Worm (Caenorhabditis elegans): Measurements from ENCODE around the gene zfp-2.

Gene zfp-2

ce11 chrII:9566045-9566444 lies 8.6 kb downstream of the zfp-2 start:
- TF ChIP-seq klf-2 (GFP tag; conservative IDR thresholded peaks at IDR 0.05) (peak; percentile 83), tab-1 (GFP tag; IDR thresholded peaks at IDR 0.05) (peak; percentile 97), flt-1 (GFP tag; IDR thresholded peaks at IDR 0.05) (peak; percentile 97), ztf-29 (GFP tag; IDR thresholded peaks at IDR 0.05) (peak; percentile 83), cog-1 (tag; optimal IDR thresholded peaks at IDR 0.05) (peak; percentile 61), med-1 (GFP tag; optimal IDR thresholded peaks at IDR 0.05; ENCODE audit: insufficient read depth) (peak; percentile 47), ztf-23 (GFP tag; IDR thresholded peaks at IDR 0.05) (peak; percentile 92), T22C8.4 (GFP tag; IDR thresholded peaks at IDR 0.05) (peak; percentile 89), ref-1 (GFP tag; conservative IDR thresholded peaks at IDR 0.05) (peak; percentile 93)

ce11 chrII:9573412-9573811 lies 16.0 kb downstream of the zfp-2 start:
- TF ChIP-seq T22C8.4 (GFP tag; IDR thresholded peaks at IDR 0.05) (no peak), med-1 (GFP tag; optimal IDR thresholded peaks at IDR 0.05; ENCODE audit: insufficient read depth) (no peak), klf-2 (GFP tag; conservative IDR thresholded peaks at IDR 0.05) (no peak), cog-1 (tag; optimal IDR thresholded peaks at IDR 0.05) (no peak), ztf-23 (GFP tag; IDR thresholded peaks at IDR 0.05) (no peak), flt-1 (GFP tag; IDR thresholded peaks at IDR 0.05) (no peak), ztf-29 (GFP tag; IDR thresholded peaks at IDR 0.05) (no peak), ref-1 (GFP tag; conservative IDR thresholded peaks at IDR 0.05) (no peak), tab-1 (GFP tag; IDR thresholded peaks at IDR 0.05) (no peak)

ce11 chrII:9574406-9574805 lies 17.0 kb downstream of the zfp-2 start:
- no peak for TF ChIP-seq ref-1 (GFP tag; conservative IDR thresholded peaks at IDR 0.05)
- no peak for TF ChIP-seq med-1 (GFP tag; optimal IDR thresholded peaks at IDR 0.05; ENCODE audit: insufficient read depth)
- TF ChIP-seq ztf-29 (GFP tag; IDR thresholded peaks at IDR 0.05), result no peak
- no peak for TF ChIP-seq flt-1 (GFP tag; IDR thresholded peaks at IDR 0.05)
- TF ChIP-seq ztf-23 (GFP tag; IDR thresholded peaks at IDR 0.05), result no peak
- no peak for TF ChIP-seq klf-2 (GFP tag; conservative IDR thresholded peaks at IDR 0.05)
- TF ChIP-seq tab-1 (GFP tag; IDR thresholded peaks at IDR 0.05), result no peak
- TF ChIP-seq cog-1 (tag; optimal IDR thresholded peaks at IDR 0.05), result no peak
- TF ChIP-seq T22C8.4 (GFP tag; IDR thresholded peaks at IDR 0.05), result no peak

- TF ChIP-seq flt-1 (GFP tag; IDR thresholded peaks at IDR 0.05) (no peak), ztf-23 (GFP tag; IDR thresholded peaks at IDR 0.05) (no peak), cog-1 (tag; optimal IDR thresholded peaks at IDR 0.05) (no peak), med-1 (GFP tag; optimal IDR thresholded peaks at IDR 0.05; ENCODE audit: insufficient read depth) (no peak), klf-2 (GFP tag; conservative IDR thresholded peaks at IDR 0.05) (no peak), ztf-29 (GFP tag; IDR thresholded peaks at IDR 0.05) (no peak), tab-1 (GFP tag; IDR thresholded peaks at IDR 0.05) (no peak), T22C8.4 (GFP tag; IDR thresholded peaks at IDR 0.05) (no peak), ref-1 (GFP tag; conservative IDR thresholded peaks at IDR 0.05) (no peak)
These were observed 18.2 kb downstream of the zfp-2 start, which contains the start of gene exc-7 for ce11 chrII:9575670-9576069. TSS of gene exc-7 (plus strand) at chrII:9575970.

ce11 chrII:9576707-9577106 lies 19.3 kb downstream of the zfp-2 start:
- TF ChIP-seq flt-1 (GFP tag; IDR thresholded peaks at IDR 0.05) (no peak), T22C8.4 (GFP tag; IDR thresholded peaks at IDR 0.05) (no peak), klf-2 (GFP tag; conservative IDR thresholded peaks at IDR 0.05) (no peak), cog-1 (tag; optimal IDR thresholded peaks at IDR 0.05) (no peak), ztf-23 (GFP tag; IDR thresholded peaks at IDR 0.05) (no peak), ztf-29 (GFP tag; IDR thresholded peaks at IDR 0.05) (no peak), ref-1 (GFP tag; conservative IDR thresholded peaks at IDR 0.05) (no peak), tab-1 (GFP tag; IDR thresholded peaks at IDR 0.05) (no peak)

- TF ChIP-seq ztf-29 (GFP tag; IDR thresholded peaks at IDR 0.05) (no peak), ztf-23 (GFP tag; IDR thresholded peaks at IDR 0.05) (no peak), ref-1 (GFP tag; conservative IDR thresholded peaks at IDR 0.05) (no peak), flt-1 (GFP tag; IDR thresholded peaks at IDR 0.05) (no peak), T22C8.4 (GFP tag; IDR thresholded peaks at IDR 0.05) (no peak), cog-1 (tag; optimal IDR thresholded peaks at IDR 0.05) (no peak), klf-2 (GFP tag; conservative IDR thresholded peaks at IDR 0.05) (no peak), tab-1 (GFP tag; IDR thresholded peaks at IDR 0.05) (no peak), med-1 (GFP tag; optimal IDR thresholded peaks at IDR 0.05; ENCODE audit: insufficient read depth) (no peak)
These were observed 20.2 kb downstream of the zfp-2 start for ce11 chrII:9577630-9578029.

ce11 chrII:9583461-9583860 lies 26.0 kb downstream of the zfp-2 start, which contains the start of gene wee-1.1:
TSS of gene wee-1.1 (minus strand) at chrII:9583561.
- no peak for TF ChIP-seq flt-1 (GFP tag; IDR thresholded peaks at IDR 0.05)
- no peak for TF ChIP-seq ztf-23 (GFP tag; IDR thresholded peaks at IDR 0.05)
- no peak for TF ChIP-seq ztf-29 (GFP tag; IDR thresholded peaks at IDR 0.05)
- no peak for TF ChIP-seq med-1 (GFP tag; optimal IDR thresholded peaks at IDR 0.05; ENCODE audit: insufficient read depth)
- no peak for TF ChIP-seq T22C8.4 (GFP tag; IDR thresholded peaks at IDR 0.05)
- no peak for TF ChIP-seq klf-2 (GFP tag; conservative IDR thresholded peaks at IDR 0.05)
- no peak for TF ChIP-seq cog-1 (tag; optimal IDR thresholded peaks at IDR 0.05)
- TF ChIP-seq ref-1 (GFP tag; conservative IDR thresholded peaks at IDR 0.05), result no peak
- no peak for TF ChIP-seq tab-1 (GFP tag; IDR thresholded peaks at IDR 0.05)

ce11 chrII:9586734-9587209 lies 29.3 kb downstream of the zfp-2 start, which contains the start of gene ugt-58:
TSS of gene ugt-58 (minus strand) at chrII:9586784.
- TF ChIP-seq ztf-23 (GFP tag; IDR thresholded peaks at IDR 0.05) (no peak), ref-1 (GFP tag; conservative IDR thresholded peaks at IDR 0.05) (no peak), flt-1 (GFP tag; IDR thresholded peaks at IDR 0.05) (no peak), ztf-29 (GFP tag; IDR thresholded peaks at IDR 0.05) (no peak), cog-1 (tag; optimal IDR thresholded peaks at IDR 0.05) (no peak), tab-1 (GFP tag; IDR thresholded peaks at IDR 0.05) (no peak), med-1 (GFP tag; optimal IDR thresholded peaks at IDR 0.05; ENCODE audit: insufficient read depth) (no peak)

ce11 chrII:9589667-9590066 lies 32.2 kb downstream of the zfp-2 start, which contains the start of gene eral-1:
TSS of gene eral-1 (minus strand) at chrII:9589767.
- TF ChIP-seq ztf-29 (GFP tag; IDR thresholded peaks at IDR 0.05), result no peak

ce11 chrII:9591071-9591470 lies 33.6 kb downstream of the zfp-2 start, which contains the start of the genes E02H1.1 and tag-124:
TSS of gene E02H1.1 (minus strand) at chrII:9591164.
TSS of gene tag-124 (plus strand) at chrII:9591292.
- no peak for TF ChIP-seq T22C8.4 (GFP tag; IDR thresholded peaks at IDR 0.05)
- TF ChIP-seq ztf-29 (GFP tag; IDR thresholded peaks at IDR 0.05), result no peak
- no peak for TF ChIP-seq med-1 (GFP tag; optimal IDR thresholded peaks at IDR 0.05; ENCODE audit: insufficient read depth)
- TF ChIP-seq ztf-23 (GFP tag; IDR thresholded peaks at IDR 0.05), result peak; percentile 52; the same call in 1 of the 2 replicates
- peak; percentile 7 for TF ChIP-seq cog-1 (tag; optimal IDR thresholded peaks at IDR 0.05)
- no peak for TF ChIP-seq tab-1 (GFP tag; IDR thresholded peaks at IDR 0.05)
- TF ChIP-seq flt-1 (GFP tag; IDR thresholded peaks at IDR 0.05), result peak; percentile 62
- TF ChIP-seq ref-1 (GFP tag; conservative IDR thresholded peaks at IDR 0.05), result no peak
- TF ChIP-seq klf-2 (GFP tag; conservative IDR thresholded peaks at IDR 0.05), result no peak
